Worm (Caenorhabditis elegans): Measurements from ENCODE around the gene F21C10.9.

- no peak for TF ChIP-seq ztf-23 (GFP tag; IDR thresholded peaks at IDR 0.05)
- TF ChIP-seq T22C8.4 (GFP tag; IDR thresholded peaks at IDR 0.05), result no peak
- TF ChIP-seq ztf-29 (GFP tag; IDR thresholded peaks at IDR 0.05), result no peak
- no peak for TF ChIP-seq med-1 (GFP tag; optimal IDR thresholded peaks at IDR 0.05; ENCODE audit: insufficient read depth)
- no peak for TF ChIP-seq flt-1 (GFP tag; IDR thresholded peaks at IDR 0.05)
- no peak for TF ChIP-seq ref-1 (GFP tag; conservative IDR thresholded peaks at IDR 0.05)
- TF ChIP-seq klf-2 (GFP tag; conservative IDR thresholded peaks at IDR 0.05), result no peak
Observed at ce11 chrV:9143896-9144295, 45.4 kb upstream of the F21C10.9 start.

Data from whole organism, midembryonic.